Fruit fly (Drosophila melanogaster) whole organism: ENCODE results near the gene CG3473.

Experiments used
- Dll ChIP-seq: fragments of >200 bp; optimal IDR thresholded peaks from 2 replicates; lab custom pipeline; 2017
- pan ChIP-seq: fragments of >200 bp; optimal IDR thresholded peaks from 2 replicates; lab custom pipeline; 2017
- psq ChIP-seq: fragments of >200 bp; optimal IDR thresholded peaks from 2 replicates; lab custom pipeline; 2017

DNA sequence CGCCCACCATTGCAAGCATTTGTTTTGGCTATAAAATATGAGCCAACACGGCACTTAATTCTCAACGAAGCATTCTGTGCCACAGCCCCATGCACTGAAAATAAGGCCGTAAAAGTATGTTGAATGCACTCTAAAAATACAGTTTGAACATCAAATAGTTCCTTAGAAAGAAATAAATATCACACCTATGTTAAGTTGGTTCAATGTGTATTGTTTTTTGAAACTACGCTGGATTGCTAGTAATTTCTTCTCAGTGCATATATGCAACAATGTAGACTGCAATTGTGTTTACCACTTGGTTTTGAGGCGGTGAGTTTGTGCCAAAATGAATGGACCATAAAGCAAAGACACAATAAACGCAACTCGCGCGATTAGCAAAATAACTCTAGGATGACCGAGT is 42.1 kb downstream of the CG3473 start:
- TF ChIP-seq psq (lab: Kevin White, UChicago) = no peak
- TF ChIP-seq Dll (lab: Kevin White, UChicago) = no peak
- TF ChIP-seq pan (lab: Kevin White, UChicago) = no peak
